Worm (Caenorhabditis elegans) whole organism, young adult: ENCODE results near the gene F21A3.11.

Source experiments
- B0019.2 ChIP-seq: fragments of 200-800 bp; sonication (Bioruptor generic); conservative IDR thresholded peaks from 2 replicates; pipeline ENCODE4 v1.3.6; 2022; ENCODE audit warnings: missing genetic modification reagents, missing genetic modification characterization, missing compliant biosample characterization
- C06A6.2 ChIP-seq: fragments of 200-800 bp; sonication (Bioruptor generic); conservative IDR thresholded peaks from 2 replicates; pipeline ENCODE4 v1.3.6; 2022; ENCODE audit warnings: missing genetic modification characterization, missing compliant biosample characterization
- C17E4.6 ChIP-seq: fragments of 200-800 bp; sonication (Bioruptor generic); IDR thresholded peaks from 2 replicates; pipeline ENCODE4 v1.3.6; 2022; ENCODE audit warnings: missing genetic modification reagents, missing genetic modification characterization, missing compliant biosample characterization
- F39B2.1 ChIP-seq: fragments of 200-800 bp; sonication (Bioruptor generic); IDR thresholded peaks from 2 replicates; pipeline ENCODE4 v1.3.6; 2022; ENCODE audit warnings: missing genetic modification reagents, missing genetic modification characterization, missing compliant biosample characterization
- F57C9.4 ChIP-seq: sonication (generic microtip); optimal IDR thresholded peaks from 2 replicates; lab custom pipeline; 2017; ENCODE audit warnings: mild to moderate bottlenecking, missing genetic modification characterization, missing compliant biosample characterization
- T26A5.8 ChIP-seq: sonication (generic microtip); optimal IDR thresholded peaks from 2 replicates; lab custom pipeline; 2016; ENCODE audit warnings: missing genetic modification characterization, missing compliant biosample characterization
- ama-1 ChIP-seq, 3 experiments: fragments of 150-350 bp in 1 of 3; sonication (generic microtip) in 2 of 3; optimal IDR thresholded peaks; 2 replicates each; lab custom pipeline; 2014 to 2018; ENCODE audit warnings: missing biosample characterization in 2 of 3, missing genetic modification characterization in 2 of 3, missing genetic modification reagents in 2 of 3
- aptf-3 ChIP-seq: fragments of 200-800 bp; sonication (Bioruptor generic); IDR thresholded peaks from 2 replicates; pipeline ENCODE4 v1.3.6; 2022; ENCODE audit warnings: missing genetic modification characterization, missing compliant biosample characterization
- attf-3 ChIP-seq: fragments of 200-800 bp; sonication (Bioruptor generic); conservative IDR thresholded peaks from 2 replicates; pipeline ENCODE4 v1.3.6; 2022; ENCODE audit warnings: missing genetic modification reagents, missing genetic modification characterization, missing compliant biosample characterization
- attf-5 ChIP-seq: fragments of 200-800 bp; sonication (Bioruptor generic); optimal IDR thresholded peaks from 2 replicates; lab custom pipeline; 2018; ENCODE audit warnings: mild to moderate bottlenecking, missing genetic modification characterization, missing compliant biosample characterization
- attf-6 ChIP-seq: fragments of 200-800 bp; sonication (Bioruptor generic); IDR thresholded peaks from 2 replicates; pipeline ENCODE4 v1.3.6; 2022; ENCODE audit warnings: missing genetic modification reagents, missing genetic modification characterization, missing compliant biosample characterization
- cebp-1 ChIP-seq, 2 experiments: fragments of 200-800 bp in 1 of 2; sonication (Bioruptor generic) in 1 of 2; sonication (generic microtip) in 1 of 2; IDR thresholded peaks in 1 of 2; optimal IDR thresholded peaks in 1 of 2; 2 replicates each; pipeline versions ENCODE4 v1.3.6 to Lab custom; 2017 to 2022; ENCODE audit warnings: missing compliant biosample characterization in 2 of 2, missing genetic modification characterization in 2 of 2, mild to moderate bottlenecking in 1 of 2, missing genetic modification reagents in 1 of 2, moderate library complexity in 1 of 2
- ceh-27 ChIP-seq: fragments of 200-800 bp; sonication (Bioruptor generic); optimal IDR thresholded peaks from 2 replicates; lab custom pipeline; 2018; ENCODE audit warnings: mild to moderate bottlenecking, missing genetic modification characterization, moderate library complexity, missing compliant biosample characterization
- ceh-40 ChIP-seq: fragments of 200-800 bp; sonication (Bioruptor generic); IDR thresholded peaks from 2 replicates; pipeline ENCODE4 v1.3.6; 2022; ENCODE audit warnings: missing genetic modification characterization, missing compliant biosample characterization
- dox-1 ChIP-seq: fragments of 200-800 bp; sonication (Bioruptor generic); IDR thresholded peaks from 2 replicates; pipeline ENCODE4 v1.3.6; 2022; ENCODE audit warnings: missing genetic modification reagents, missing genetic modification characterization, missing compliant biosample characterization
- dpl-1 ChIP-seq: fragments of 150-350 bp; optimal IDR thresholded peaks from 2 replicates; lab custom pipeline; 2014; ENCODE audit warnings: missing biosample characterization, missing genetic modification reagents, missing genetic modification characterization
- efl-1 ChIP-seq: fragments of 150-350 bp; optimal IDR thresholded peaks from 2 replicates; lab custom pipeline; 2014; ENCODE audit warnings: missing biosample characterization, missing genetic modification reagents, missing genetic modification characterization
- fkh-3 ChIP-seq: sonication (generic microtip); optimal IDR thresholded peaks from 2 replicates; lab custom pipeline; 2016; ENCODE audit warnings: mild to moderate bottlenecking, missing genetic modification characterization, missing compliant biosample characterization
- gei-17 ChIP-seq: fragments of 200-800 bp; sonication (Bioruptor generic); optimal IDR thresholded peaks from 2 replicates; lab custom pipeline; 2018; ENCODE audit warnings: mild to moderate bottlenecking, missing genetic modification characterization, missing compliant biosample characterization
- hlh-12 ChIP-seq: sonication (generic microtip); optimal IDR thresholded peaks from 2 replicates; lab custom pipeline; 2016; ENCODE audit warnings: missing genetic modification characterization, missing compliant biosample characterization
- hrde-1 ChIP-seq: sonication (generic microtip); optimal IDR thresholded peaks from 2 replicates; lab custom pipeline; 2016; ENCODE audit warnings: missing genetic modification characterization, mild to moderate bottlenecking, missing compliant biosample characterization, moderate library complexity, missing genotype, missing genetic modification reagents, borderline replicate concordance
- lin-35 ChIP-seq, 3 experiments: fragments of 150-350 bp in 2 of 3; sonication (generic microtip) in 1 of 3; optimal IDR thresholded peaks; 2 replicates each; lab custom pipeline; 2014 to 2018; ENCODE audit warnings: missing biosample characterization in 3 of 3, missing genetic modification characterization in 3 of 3, missing genetic modification reagents in 3 of 3
- lin-54 ChIP-seq: fragments of 200-800 bp; sonication (Bioruptor generic); optimal IDR thresholded peaks from 2 replicates; lab custom pipeline; 2018; ENCODE audit warnings: mild to moderate bottlenecking, missing genetic modification characterization, missing compliant biosample characterization
- lir-1 ChIP-seq: fragments of 200-800 bp; sonication (Bioruptor generic); conservative IDR thresholded peaks from 2 replicates; pipeline ENCODE4 v1.3.6; 2022; ENCODE audit warnings: missing genetic modification reagents, missing genetic modification characterization, missing compliant biosample characterization
- mcd-1 ChIP-seq: fragments of 200-800 bp; sonication (Bioruptor generic); IDR thresholded peaks from 2 replicates; pipeline ENCODE4 v1.3.6; 2022; ENCODE audit warnings: missing genetic modification reagents, missing genetic modification characterization, missing compliant biosample characterization
- mxl-1 ChIP-seq: sonication (generic microtip); optimal IDR thresholded peaks from 2 replicates; lab custom pipeline; 2016; ENCODE audit warnings: missing genetic modification characterization, missing compliant biosample characterization
- nfya-2 ChIP-seq: fragments of 200-800 bp; sonication (Bioruptor generic); IDR thresholded peaks from 2 replicates; pipeline ENCODE4 v1.3.6; 2022; ENCODE audit warnings: missing genetic modification reagents, missing genetic modification characterization, missing compliant biosample characterization
- nfyb-1 ChIP-seq: fragments of 200-800 bp; sonication (Bioruptor generic); IDR thresholded peaks from 2 replicates; pipeline ENCODE4 v1.3.6; 2022; ENCODE audit warnings: missing genetic modification reagents, missing genetic modification characterization, missing compliant biosample characterization
- nhr-120 ChIP-seq: fragments of 200-800 bp; sonication (Bioruptor generic); IDR thresholded peaks from 2 replicates; pipeline ENCODE4 v1.3.6; 2022; ENCODE audit warnings: missing genetic modification characterization, missing compliant biosample characterization
- nhr-80 ChIP-seq: sonication (generic microtip); optimal IDR thresholded peaks from 2 replicates; lab custom pipeline; 2016; ENCODE audit warnings: missing genetic modification characterization, missing compliant biosample characterization
- sdz-38 ChIP-seq: sonication (generic microtip); optimal IDR thresholded peaks from 2 replicates; lab custom pipeline; 2016; ENCODE audit warnings: missing genotype, missing genetic modification characterization, missing compliant biosample characterization
- snpc-1.1 ChIP-seq: sonication (generic microtip); optimal IDR thresholded peaks from 2 replicates; lab custom pipeline; 2017; ENCODE audit warnings: missing genetic modification characterization, mild to moderate bottlenecking, missing compliant biosample characterization, antibody characterized with exemption, moderate library complexity, missing genotype, missing genetic modification reagents; ENCODE audit not compliant: insufficient read depth
- unc-130 ChIP-seq: sonication (generic microtip); optimal IDR thresholded peaks from 2 replicates; lab custom pipeline; 2016; ENCODE audit warnings: missing genetic modification reagents, missing genetic modification characterization, missing compliant biosample characterization
- zfh-2 ChIP-seq: fragments of 200-800 bp; sonication (Bioruptor generic); conservative IDR thresholded peaks from 2 replicates; pipeline ENCODE4 v1.3.6; 2022; ENCODE audit warnings: missing genetic modification reagents, missing genetic modification characterization, missing compliant biosample characterization

Gene F21A3.11

ce11 chrV:15533096-15533495 is at the start of gene F21A3.11:
Gene F21A3.11, minus strand, starts transcription at chrV:15533212.
- TF ChIP-seq nhr-80 (tag; lab: Kevin White, UChicago) (peak; percentile 16), F39B2.1 (GFP tag; lab: Robert Waterston, UW) (no peak)

ce11 chrV:15581440-15581839 is 48.4 kb upstream of the F21A3.11 start:
- peak; percentile 80 for TF ChIP-seq nfyb-1 (GFP tag; lab: Robert Waterston, UW)

ce11 chrV:15578386-15578785 is 45.4 kb upstream of the F21A3.11 start, which contains the start of gene F28F8.9:
Gene F28F8.9, minus strand, starts transcription at chrV:15578673.
- TF ChIP-seq sdz-38 (tag; lab: Kevin White, UChicago) = no peak
- peak; percentile 89 for TF ChIP-seq attf-3 (GFP tag; lab: Robert Waterston, UW)
- TF ChIP-seq lin-35 (GFP tag; optimal IDR thresholded peaks at IDR 0.05; lab: Kevin White, UChicago) = peak in 1 of 3 experiments; percentile 74
- 0 out of 2 replicates have a peak, but pooled peaks have one; percentile 12 for TF ChIP-seq dox-1 (GFP tag; lab: Robert Waterston, UW)
- no peak for TF ChIP-seq mcd-1 (GFP tag; lab: Robert Waterston, UW)
- TF ChIP-seq zfh-2 (GFP tag; lab: Robert Waterston, UW) = no peak
- no peak for TF ChIP-seq cebp-1 (GFP tag; IDR thresholded peaks at IDR 0.05; lab: Robert Waterston, UW)
- peak; percentile 28 for TF ChIP-seq cebp-1 (tag; optimal IDR thresholded peaks at IDR 0.05; lab: Kevin White, UChicago)
- no peak for TF ChIP-seq hlh-12
- peak; percentile 66 for TF ChIP-seq lin-54 (GFP tag; lab: Kevin White, UChicago)
- peak; percentile 11 for TF ChIP-seq attf-5 (GFP tag; lab: Kevin White, UChicago)
- peak; percentile 17 for TF ChIP-seq efl-1 (GFP tag; lab: Kevin White, UChicago)
- no peak for TF ChIP-seq hrde-1 (tag; lab: Kevin White, UChicago)
- TF ChIP-seq dpl-1 (GFP tag; lab: Kevin White, UChicago) = peak; percentile 48

- TF ChIP-seq ama-1 (optimal IDR thresholded peaks at IDR 0.05; lab: Kevin White, UChicago) (no peak), ama-1 (GFP tag; optimal IDR thresholded peaks at IDR 0.05; lab: Kevin White, UChicago) (no peak), snpc-1.1 (tag; lab: Kevin White, UChicago) (no peak), attf-5 (GFP tag; lab: Kevin White, UChicago) (no peak), F57C9.4 (no peak), aptf-3 (GFP tag; lab: Robert Waterston, UW) (no peak), nfya-2 (no peak), B0019.2 (GFP tag; lab: Robert Waterston, UW) (no peak), C17E4.6 (GFP tag; lab: Robert Waterston, UW) (no peak), C06A6.2 (no peak), efl-1 (GFP tag; lab: Kevin White, UChicago) (no peak), unc-130 (GFP tag; lab: Kevin White, UChicago) (no peak), mxl-1 (tag; lab: Kevin White, UChicago) (no peak), lir-1 (GFP tag; lab: Robert Waterston, UW) (no peak), ceh-40 (GFP tag; lab: Robert Waterston, UW) (no peak), gei-17 (GFP tag; lab: Kevin White, UChicago) (no peak), fkh-3 (tag; lab: Kevin White, UChicago) (no peak)
These were observed 44.4 kb upstream of the F21A3.11 start, which contains the start of gene atx-3 for ce11 chrV:15577395-15577896. Gene atx-3, minus strand, starts transcription at chrV:15577445.

- no peak for TF ChIP-seq attf-6 (GFP tag; lab: Robert Waterston, UW)
- TF ChIP-seq T26A5.8 (tag; lab: Kevin White, UChicago) = no peak
- no peak for TF ChIP-seq nhr-120 (GFP tag; lab: Robert Waterston, UW)
- no peak for TF ChIP-seq ceh-27 (GFP tag; lab: Kevin White, UChicago)
These were observed 42.3 kb upstream of the F21A3.11 start, which contains the start of gene mdt-28 for ce11 chrV:15575305-15575704. Gene mdt-28, minus strand, starts transcription at chrV:15575405.
